Worm (Caenorhabditis elegans) whole organism, late embryonic: ENCODE measurements around the gene F09E10.5.

Experiments used
- ceh-19 ChIP-seq: fragments of 200-800 bp; sonication (Bioruptor generic); optimal IDR thresholded peaks from 2 replicates; lab custom pipeline; 2018; ENCODE audit warnings: mild to moderate bottlenecking, missing genetic modification characterization, missing compliant biosample characterization
- elt-4 ChIP-seq: sonication (generic microtip); optimal IDR thresholded peaks from 2 replicates; lab custom pipeline; 2016; ENCODE audit warnings: missing genetic modification characterization, missing compliant biosample characterization
- fkh-10 ChIP-seq: fragments of 150-350 bp; optimal IDR thresholded peaks from 2 replicates; lab custom pipeline; 2014; ENCODE audit warnings: missing biosample characterization, missing genetic modification reagents, missing genetic modification characterization
- pat-9 ChIP-seq: fragments of 200-800 bp; sonication (Bioruptor generic); optimal IDR thresholded peaks from 2 replicates; lab custom pipeline; 2018; ENCODE audit warnings: mild to moderate bottlenecking, missing genetic modification characterization, moderate library complexity, missing compliant biosample characterization
- pqm-1 ChIP-seq: sonication (generic microtip); optimal IDR thresholded peaks from 2 replicates; lab custom pipeline; 2016; ENCODE audit warnings: missing genetic modification characterization, missing compliant biosample characterization
- syd-9 ChIP-seq: sonication (generic microtip); optimal IDR thresholded peaks from 2 replicates; lab custom pipeline; 2016; ENCODE audit warnings: mild to moderate bottlenecking, missing genetic modification characterization, moderate library complexity, missing compliant biosample characterization
- unc-42 ChIP-seq: sonication (generic microtip); optimal IDR thresholded peaks from 2 replicates; lab custom pipeline; 2016; ENCODE audit warnings: missing genotype, missing genetic modification characterization, missing compliant biosample characterization
- unc-55 ChIP-seq: sonication (generic microtip); optimal IDR thresholded peaks from 2 replicates; lab custom pipeline; 2017; ENCODE audit warnings: missing biosample characterization, missing genetic modification reagents, missing genetic modification characterization
- zip-5 ChIP-seq: sonication (generic microtip); optimal IDR thresholded peaks from 2 replicates; lab custom pipeline; 2016; ENCODE audit warnings: missing genetic modification characterization, missing compliant biosample characterization

DNA sequence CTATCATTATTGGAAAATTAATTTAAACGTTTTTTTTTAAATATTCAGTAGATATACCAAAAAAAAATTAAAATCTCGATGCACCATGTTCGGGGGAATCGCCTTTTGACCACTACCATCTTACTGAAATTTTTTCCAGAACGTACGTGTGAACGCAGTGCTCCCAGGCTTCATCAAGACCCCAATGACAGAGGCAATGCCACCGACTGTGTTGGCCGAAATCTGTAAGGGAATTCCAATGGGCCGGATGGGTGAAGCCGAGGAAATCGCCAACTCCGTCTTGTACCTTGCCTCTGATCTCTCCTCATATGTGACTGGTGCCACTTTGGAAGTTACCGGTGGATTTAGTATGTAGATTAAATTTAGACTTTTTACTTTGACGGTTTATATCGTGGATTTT, 5.4 kb downstream of the F09E10.5 start:
- TF ChIP-seq ceh-19 (GFP tag; lab: Kevin White, UChicago) (no peak), pqm-1 (no peak), zip-5 (no peak), elt-4 (tag; lab: Kevin White, UChicago) (no peak), unc-55 (no peak), unc-42 (tag; lab: Kevin White, UChicago) (no peak), syd-9 (no peak), fkh-10 (GFP tag; lab: Kevin White, UChicago) (no peak), pat-9 (tag; lab: Kevin White, UChicago) (no peak)
